Worm (Caenorhabditis elegans): ENCODE results near the gene cutl-12.
A peak's percentile ranks its signal among the peaks of the same experiment; 100 is the strongest.

The cutl-12 gene

DNA sequence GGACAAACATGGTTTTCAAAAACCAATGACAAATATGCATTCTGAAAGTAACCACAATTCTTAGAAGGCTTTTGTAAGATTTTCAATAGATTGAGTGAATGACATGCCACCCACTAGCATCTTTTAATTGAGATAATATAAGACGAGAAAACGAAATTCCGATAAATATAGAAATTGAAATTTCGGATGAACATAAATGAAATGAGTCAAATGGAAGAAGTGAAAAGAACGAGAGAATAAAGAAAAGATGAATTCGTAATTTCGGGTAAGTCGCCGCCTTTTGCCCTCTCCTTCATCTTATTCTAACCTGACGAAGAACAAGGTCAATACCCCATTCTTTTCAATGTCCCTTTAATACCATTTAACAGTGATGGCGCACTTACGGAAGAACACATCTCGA lies 8.1 kb upstream of the cutl-12 start:
- TF ChIP-seq ekl-4 (GFP tag; IDR thresholded peaks at IDR 0.05) (no peak), C06A6.2 (GFP tag; conservative IDR thresholded peaks at IDR 0.05) (no peak), lsy-27 (tag; optimal IDR thresholded peaks at IDR 0.05; ENCODE audit: borderline replicate concordance, insufficient read depth) (no peak), sdz-38 (tag; optimal IDR thresholded peaks at IDR 0.05) (no peak), gei-17 (GFP tag; optimal IDR thresholded peaks at IDR 0.05) (no peak), F57A8.1 (GFP tag; optimal IDR thresholded peaks at IDR 0.05) (no peak), nhr-80 (tag; optimal IDR thresholded peaks at IDR 0.05) (no peak), ztf-26 (tag; optimal IDR thresholded peaks at IDR 0.05) (no peak), hmg-1.2 (GFP tag; IDR thresholded peaks at IDR 0.05) (no peak), let-526 (GFP tag; IDR thresholded peaks at IDR 0.05) (no peak), lin-26 (GFP tag; IDR thresholded peaks at IDR 0.05) (no peak), F23B12.7 (tag; optimal IDR thresholded peaks at IDR 0.05; ENCODE audit: insufficient read depth) (no peak), bed-1 (GFP tag; IDR thresholded peaks at IDR 0.05) (no peak), nfya-2 (GFP tag; IDR thresholded peaks at IDR 0.05) (no peak), attf-5 (GFP tag; optimal IDR thresholded peaks at IDR 0.05) (no peak), lin-54 (GFP tag; optimal IDR thresholded peaks at IDR 0.05) (no peak), hsf-1 (GFP tag; IDR thresholded peaks at IDR 0.05) (no peak), ztf-3 (GFP tag; optimal IDR thresholded peaks at IDR 0.05) (no peak), F49E8.2 (tag; optimal IDR thresholded peaks at IDR 0.05; ENCODE audit: insufficient read depth) (no peak)

- TF ChIP-seq let-607 (tag; optimal IDR thresholded peaks at IDR 0.05), result no peak
- TF ChIP-seq rcor-1 (GFP tag; IDR thresholded peaks at IDR 0.05), result no peak
- peak; percentile 28; the same call in 1 of the 2 replicates for TF ChIP-seq hmg-1.2 (GFP tag; IDR thresholded peaks at IDR 0.05)
These were observed 6.8 kb upstream of the cutl-12 start, which contains the start of gene D2085.7 for ce11 chrII:8641131-8641530. Gene D2085.7 (plus strand): TSS chrII:8641381.

DNA sequence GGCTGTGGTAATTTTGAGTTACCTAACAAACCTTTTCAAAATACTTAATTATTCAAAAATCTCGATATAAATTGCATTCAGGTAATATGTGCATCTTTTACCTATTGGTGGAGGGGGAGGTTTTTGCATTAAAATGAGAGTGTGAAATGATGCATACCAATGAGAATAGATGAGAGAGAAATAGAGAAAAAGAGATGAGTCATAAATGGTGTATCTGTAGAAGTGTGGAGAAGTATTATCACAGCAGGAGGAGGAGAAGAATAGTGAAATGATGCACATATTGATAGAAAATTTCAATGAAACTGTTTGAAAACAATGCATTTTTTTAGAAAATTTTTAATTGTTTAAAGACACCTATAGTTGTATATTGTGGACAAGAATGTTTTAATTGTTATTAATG lies 6.2 kb upstream of the cutl-12 start:
- no peak for TF ChIP-seq Y53G8AR.9 (GFP tag; conservative IDR thresholded peaks at IDR 0.05)
- no peak for TF ChIP-seq ceh-40 (GFP tag; IDR thresholded peaks at IDR 0.05)
- TF ChIP-seq nhr-80 (tag; optimal IDR thresholded peaks at IDR 0.05), result peak; percentile 13
- TF ChIP-seq C06A6.2 (GFP tag; conservative IDR thresholded peaks at IDR 0.05), result no peak
- no peak for TF ChIP-seq ztf-6 (GFP tag; IDR thresholded peaks at IDR 0.05)

- TF ChIP-seq tlf-1 (GFP tag; optimal IDR thresholded peaks at IDR 0.05) (no peak), K12H6.12 (tag; optimal IDR thresholded peaks at IDR 0.05) (no peak), pbrm-1 (GFP tag; IDR thresholded peaks at IDR 0.05) (no peak), rec-8 (tag; optimal IDR thresholded peaks at IDR 0.05) (no peak), lin-35 (GFP tag; optimal IDR thresholded peaks at IDR 0.05) (no peak), Y53F4B.3 (GFP tag; IDR thresholded peaks at IDR 0.05) (no peak), T07F8.4 (tag; optimal IDR thresholded peaks at IDR 0.05) (no peak), ets-4 (GFP tag; optimal IDR thresholded peaks at IDR 0.05) (no peak), mes-4 (tag; optimal IDR thresholded peaks at IDR 0.05) (no peak), B0336.3 (GFP tag; IDR thresholded peaks at IDR 0.05) (no peak), ceh-91 (GFP tag; IDR thresholded peaks at IDR 0.05) (no peak), akir-1 (GFP tag; optimal IDR thresholded peaks at IDR 0.05) (no peak)
These were observed 5.3 kb upstream of the cutl-12 start for ce11 chrII:8639553-8639952.

Measured in whole organism, young adult.